Worm (Caenorhabditis elegans) whole organism, mixed stage, embryonic: ENCODE measurements around the gene F54H12.4.
"Not testable (repeated sequence)": the region's sequence is repeated elsewhere in the genome, so short reads cannot be mapped to it uniquely, and the experiment has no call there.

Experiments
- bed-3 ChIP-seq: fragments of 200-800 bp; sonication (Bioruptor generic); optimal IDR thresholded peaks from 3 replicates; lab custom pipeline; 2018; ENCODE audit warnings: mild to moderate bottlenecking, missing genetic modification characterization, moderate library complexity, missing compliant biosample characterization
- blmp-1 ChIP-seq: fragments of 150-350 bp; optimal IDR thresholded peaks from 2 replicates; lab custom pipeline; 2014; ENCODE audit warnings: missing biosample characterization, missing genetic modification characterization
- ceh-83 ChIP-seq: fragments of 200-800 bp; sonication (Bioruptor generic); optimal IDR thresholded peaks from 2 replicates; lab custom pipeline; 2018; ENCODE audit warnings: mild to moderate bottlenecking, missing genetic modification characterization, missing compliant biosample characterization
- elt-3 ChIP-seq: fragments of 150-350 bp; optimal IDR thresholded peaks from 2 replicates; lab custom pipeline; 2014; ENCODE audit warnings: missing biosample characterization, missing genetic modification characterization
- ham-2 ChIP-seq: fragments of 200-800 bp; sonication (Bioruptor generic); optimal IDR thresholded peaks from 2 replicates; lab custom pipeline; 2018; ENCODE audit warnings: mild to moderate bottlenecking, missing genetic modification characterization, missing compliant biosample characterization
- lin-13 ChIP-seq: fragments of 150-350 bp; optimal IDR thresholded peaks from 2 replicates; lab custom pipeline; 2014; ENCODE audit warnings: missing biosample characterization, missing genetic modification characterization
- nhr-237 ChIP-seq: fragments of 150-350 bp; optimal IDR thresholded peaks from 2 replicates; lab custom pipeline; 2014; ENCODE audit warnings: missing biosample characterization, missing genetic modification characterization
- nhr-76 ChIP-seq: sonication (generic microtip); optimal IDR thresholded peaks from 2 replicates; lab custom pipeline; 2017; ENCODE audit warnings: missing biosample characterization, missing genetic modification characterization

DNA sequence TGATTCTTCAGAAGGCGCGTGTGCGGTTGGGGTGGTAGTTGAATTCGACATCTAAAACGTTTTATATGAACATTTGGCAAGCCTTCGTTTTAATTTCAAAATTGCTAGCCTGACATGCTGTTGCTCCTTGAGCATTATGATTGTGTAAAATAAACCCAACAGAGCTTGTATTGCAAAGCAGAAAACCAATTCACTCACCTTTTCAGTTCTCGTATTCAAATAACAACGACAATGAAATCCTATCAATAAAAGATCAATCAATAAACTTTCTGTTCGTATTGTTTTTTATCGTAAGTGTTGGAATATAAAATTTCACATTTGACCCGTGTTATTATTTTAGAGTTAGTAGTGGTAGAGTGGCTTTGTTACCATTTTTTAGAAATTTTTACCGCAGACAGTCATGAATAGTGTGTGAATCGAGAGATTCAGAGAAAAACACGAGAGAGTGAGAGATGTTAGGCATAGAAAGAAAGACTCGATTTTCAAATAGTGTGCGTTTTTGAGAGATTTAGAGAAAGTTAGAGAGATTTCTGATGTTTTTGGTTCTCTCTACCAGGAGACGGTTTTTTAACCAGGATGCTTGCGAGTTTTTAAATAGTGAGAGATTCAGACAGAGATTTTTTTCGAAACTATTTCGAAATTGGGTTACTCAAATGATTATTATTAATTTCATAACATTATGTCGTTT, 3.5 kb downstream of the F54H12.4 start, which contains the start of gene F54H12.10:
- not testable (repeated sequence) for TF ChIP-seq blmp-1 (tag; lab: Kevin White, UChicago); bed-3 (GFP tag; lab: Kevin White, UChicago); ham-2; lin-13 (tag; lab: Kevin White, UChicago); nhr-76 (tag; lab: Kevin White, UChicago); elt-3; ceh-83 (GFP tag; lab: Kevin White, UChicago); nhr-237 (tag; lab: Kevin White, UChicago)
